Worm (Caenorhabditis elegans) whole organism, L4 larva: Measurements from ENCODE around the gene F49E11.7.

ENCODE experiments used
- D1046.2 ChIP-seq: fragments of 200-800 bp; sonication (Bioruptor generic); IDR thresholded peaks from 2 replicates; pipeline ENCODE4 v1.3.6; 2022; ENCODE audit warnings: missing genetic modification characterization, missing compliant biosample characterization
- F26F4.8 ChIP-seq: fragments of 200-800 bp; sonication (Bioruptor generic); conservative IDR thresholded peaks from 2 replicates; pipeline ENCODE4 v1.3.6; 2022; ENCODE audit warnings: missing genetic modification characterization, missing compliant biosample characterization
- R02D3.7 ChIP-seq: fragments of 150-350 bp; sonication (generic microtip); optimal IDR thresholded peaks from 3 replicates; lab custom pipeline; 2014; ENCODE audit warnings: missing biosample characterization, missing genetic modification characterization
- T20F7.1 ChIP-seq: fragments of 200-800 bp; sonication (Bioruptor generic); optimal IDR thresholded peaks from 2 replicates; lab custom pipeline; 2018; ENCODE audit warnings: mild to moderate bottlenecking, missing genetic modification characterization, missing compliant biosample characterization
- Y75B8A.6 ChIP-seq: fragments of 200-800 bp; sonication (Bioruptor generic); IDR thresholded peaks from 2 replicates; pipeline ENCODE4 v1.3.6; 2022; ENCODE audit warnings: missing genetic modification reagents, missing genetic modification characterization, missing compliant biosample characterization
- ZK337.2 ChIP-seq: fragments of 200-800 bp; sonication (Bioruptor generic); IDR thresholded peaks from 2 replicates; pipeline ENCODE4 v1.3.6; 2022; ENCODE audit warnings: missing genetic modification reagents, missing genetic modification characterization, missing compliant biosample characterization
- aly-2 ChIP-seq: sonication (generic microtip); optimal IDR thresholded peaks from 2 replicates; lab custom pipeline; 2018; ENCODE audit warnings: missing biosample characterization, missing genetic modification characterization
- ama-1 ChIP-seq: fragments of 150-350 bp; optimal IDR thresholded peaks from 2 replicates; lab custom pipeline; 2014; ENCODE audit warnings: inconsistent platforms, mixed read lengths
- arid-1 ChIP-seq: fragments of 200-800 bp; sonication (Bioruptor generic); conservative IDR thresholded peaks from 2 replicates; pipeline ENCODE4 v1.3.6; 2022; ENCODE audit warnings: missing genetic modification reagents, missing genetic modification characterization, missing compliant biosample characterization
- attf-4 ChIP-seq: sonication (generic microtip); optimal IDR thresholded peaks from 3 replicates; lab custom pipeline; 2017; ENCODE audit warnings: missing biosample characterization, missing genetic modification characterization
- ceh-20 ChIP-seq: fragments of 200-800 bp; sonication (Bioruptor generic); IDR thresholded peaks from 2 replicates; pipeline ENCODE4 v1.3.6; 2022; ENCODE audit warnings: missing genetic modification reagents, missing genetic modification characterization, missing compliant biosample characterization
- ceh-28 ChIP-seq: fragments of 150-350 bp; optimal IDR thresholded peaks from 2 replicates; lab custom pipeline; 2014; ENCODE audit warnings: missing biosample characterization, missing genetic modification reagents, missing genetic modification characterization
- ceh-32 ChIP-seq: sonication (generic microtip); optimal IDR thresholded peaks from 2 replicates; lab custom pipeline; 2016; ENCODE audit warnings: mild to moderate bottlenecking, missing genetic modification characterization, missing compliant biosample characterization; ENCODE audit not compliant: poor library complexity
- ceh-82 ChIP-seq: sonication (generic microtip); optimal IDR thresholded peaks from 2 replicates; lab custom pipeline; 2017; ENCODE audit warnings: missing biosample characterization, missing genetic modification characterization
- cey-2 ChIP-seq: sonication (generic microtip); optimal IDR thresholded peaks from 3 replicates; lab custom pipeline; 2017; ENCODE audit warnings: missing genetic modification characterization, mild to moderate bottlenecking, missing compliant biosample characterization, antibody characterized with exemption, borderline replicate concordance; ENCODE audit not compliant: insufficient read depth
- dmd-8 ChIP-seq: fragments of 200-800 bp; sonication (Bioruptor generic); IDR thresholded peaks from 2 replicates; pipeline ENCODE4 v1.3.6; 2022; ENCODE audit warnings: missing genetic modification characterization, missing compliant biosample characterization
- dmd-9 ChIP-seq: fragments of 200-800 bp; sonication (Bioruptor generic); IDR thresholded peaks from 2 replicates; pipeline ENCODE4 v1.3.6; 2022; ENCODE audit warnings: missing genetic modification reagents, missing genetic modification characterization, missing compliant biosample characterization
- dve-1 ChIP-seq: sonication (generic microtip); optimal IDR thresholded peaks from 2 replicates; lab custom pipeline; 2017; ENCODE audit warnings: antibody characterized with exemption, mild to moderate bottlenecking, missing genetic modification characterization, missing compliant biosample characterization; ENCODE audit not compliant: insufficient read depth
- egl-43 ChIP-seq: fragments of 200-800 bp; sonication (Bioruptor generic); IDR thresholded peaks from 2 replicates; pipeline ENCODE4 v1.3.6; 2022; ENCODE audit warnings: missing genetic modification reagents, missing genetic modification characterization, missing compliant biosample characterization
- hlh-11 ChIP-seq: fragments of 200-800 bp; sonication (Bioruptor generic); optimal IDR thresholded peaks from 2 replicates; lab custom pipeline; 2018; ENCODE audit warnings: mild to moderate bottlenecking, missing genetic modification characterization, missing compliant biosample characterization
- hlh-30 ChIP-seq: sonication (generic microtip); optimal IDR thresholded peaks from 2 replicates; lab custom pipeline; 2017; ENCODE audit warnings: antibody characterized with exemption, mild to moderate bottlenecking, missing genetic modification characterization, missing compliant biosample characterization; ENCODE audit not compliant: insufficient read depth
- jun-1 ChIP-seq: fragments of 150-350 bp; optimal IDR thresholded peaks from 2 replicates; lab custom pipeline; 2014; ENCODE audit warnings: missing biosample characterization, missing genetic modification reagents, missing genetic modification characterization
- lin-1 ChIP-seq: fragments of 200-800 bp; sonication (Bioruptor generic); IDR thresholded peaks from 2 replicates; pipeline ENCODE4 v1.3.6; 2022; ENCODE audit warnings: missing genetic modification reagents, missing genetic modification characterization, missing compliant biosample characterization
- lin-13 ChIP-seq: fragments of 150-350 bp; optimal IDR thresholded peaks from 2 replicates; lab custom pipeline; 2014; ENCODE audit warnings: missing biosample characterization, missing genetic modification reagents, missing genetic modification characterization
- lir-3 ChIP-seq: sonication (generic microtip); optimal IDR thresholded peaks from 2 replicates; lab custom pipeline; 2016; ENCODE audit warnings: mild to moderate bottlenecking, missing genetic modification characterization, missing compliant biosample characterization
- mdl-1 ChIP-seq, 2 experiments: fragments of 150-350 bp in 1 of 2; sonication (generic microtip) in 1 of 2; optimal IDR thresholded peaks; 2 replicates each; lab custom pipeline; 2014 to 2017; ENCODE audit warnings: missing biosample characterization in 2 of 2, missing genetic modification characterization in 2 of 2
- mxl-3 ChIP-seq: fragments of 200-800 bp; sonication (Bioruptor generic); optimal IDR thresholded peaks from 2 replicates; lab custom pipeline; 2018; ENCODE audit warnings: mild to moderate bottlenecking, missing genetic modification characterization, missing compliant biosample characterization
- nhr-10 ChIP-seq: fragments of 150-350 bp; optimal IDR thresholded peaks from 2 replicates; lab custom pipeline; 2014; ENCODE audit warnings: missing biosample characterization, missing genetic modification characterization
- nhr-11 ChIP-seq: fragments of 150-350 bp; optimal IDR thresholded peaks from 2 replicates; lab custom pipeline; 2014; ENCODE audit warnings: missing biosample characterization, missing genetic modification characterization
- nhr-25 ChIP-seq: sonication (generic microtip); optimal IDR thresholded peaks from 2 replicates; lab custom pipeline; 2017; ENCODE audit warnings: missing genetic modification characterization, mild to moderate bottlenecking, missing compliant biosample characterization, antibody characterized with exemption, moderate library complexity, borderline replicate concordance; ENCODE audit not compliant: insufficient read depth
- nhr-28 ChIP-seq: fragments of 150-350 bp; optimal IDR thresholded peaks from 2 replicates; lab custom pipeline; 2014; ENCODE audit warnings: missing biosample characterization, missing genetic modification characterization
- nhr-76 ChIP-seq: fragments of 150-350 bp; optimal IDR thresholded peaks from 2 replicates; lab custom pipeline; 2014; ENCODE audit warnings: missing biosample characterization, missing genetic modification characterization
- set-16 ChIP-seq: fragments of 200-800 bp; sonication (Bioruptor generic); IDR thresholded peaks from 2 replicates; pipeline ENCODE4 v1.3.6; 2022; ENCODE audit warnings: missing genetic modification reagents, missing genetic modification characterization, missing compliant biosample characterization
- skn-1 ChIP-seq: fragments of 150-350 bp; optimal IDR thresholded peaks from 2 replicates; lab custom pipeline; 2014; ENCODE audit warnings: missing biosample characterization, missing genetic modification characterization
- snpc-4 ChIP-seq: fragments of 150-350 bp; optimal IDR thresholded peaks from 2 replicates; lab custom pipeline; 2014; ENCODE audit warnings: missing biosample characterization, missing genetic modification characterization
- tag-97 ChIP-seq: fragments of 200-800 bp; sonication (Bioruptor generic); IDR thresholded peaks from 2 replicates; pipeline ENCODE4 v1.3.6; 2022; ENCODE audit warnings: missing genetic modification characterization, missing compliant biosample characterization
- tra-1 ChIP-seq: fragments of 200-800 bp; sonication (Bioruptor generic); IDR thresholded peaks from 2 replicates; pipeline ENCODE4 v1.3.6; 2022; ENCODE audit warnings: missing genetic modification reagents, missing genetic modification characterization, missing compliant biosample characterization
- unc-130 ChIP-seq: sonication (generic microtip); optimal IDR thresholded peaks from 2 replicates; lab custom pipeline; 2016; ENCODE audit warnings: missing genetic modification reagents, missing genetic modification characterization, missing compliant biosample characterization
- unc-39 ChIP-seq: sonication (generic microtip); optimal IDR thresholded peaks from 2 replicates; lab custom pipeline; 2017; ENCODE audit warnings: missing biosample characterization, missing genetic modification characterization
- unc-62 ChIP-seq, 3 experiments: fragments of 150-350 bp in 1 of 3; sonication (generic microtip); optimal IDR thresholded peaks in 2 of 3; peaks in 1 of 3; 1 replicate in 1 of 3; 2 replicates in 2 of 3; lab custom pipeline; 2014 to 2017; ENCODE audit warnings: missing biosample characterization in 3 of 3, missing genetic modification characterization in 3 of 3, missing genetic modification reagents in 3 of 3, missing genotype in 1 of 3
- vab-7 ChIP-seq: fragments of 200-800 bp; sonication (Bioruptor generic); IDR thresholded peaks from 2 replicates; pipeline ENCODE4 v1.3.6; 2022; ENCODE audit warnings: missing genetic modification reagents, missing genetic modification characterization, missing compliant biosample characterization
- zip-11 ChIP-seq: fragments of 200-800 bp; sonication (Bioruptor generic); IDR thresholded peaks from 2 replicates; pipeline ENCODE4 v1.3.6; 2022; ENCODE audit warnings: missing genetic modification characterization, missing compliant biosample characterization
- ztf-11 ChIP-seq: fragments of 150-350 bp; optimal IDR thresholded peaks from 2 replicates; lab custom pipeline; 2014; ENCODE audit warnings: missing biosample characterization, missing genetic modification characterization
- ztf-7 ChIP-seq: fragments of 150-350 bp; optimal IDR thresholded peaks from 2 replicates; lab custom pipeline; 2014; ENCODE audit warnings: missing biosample characterization, missing genetic modification characterization

F49E11.7 gene

DNA sequence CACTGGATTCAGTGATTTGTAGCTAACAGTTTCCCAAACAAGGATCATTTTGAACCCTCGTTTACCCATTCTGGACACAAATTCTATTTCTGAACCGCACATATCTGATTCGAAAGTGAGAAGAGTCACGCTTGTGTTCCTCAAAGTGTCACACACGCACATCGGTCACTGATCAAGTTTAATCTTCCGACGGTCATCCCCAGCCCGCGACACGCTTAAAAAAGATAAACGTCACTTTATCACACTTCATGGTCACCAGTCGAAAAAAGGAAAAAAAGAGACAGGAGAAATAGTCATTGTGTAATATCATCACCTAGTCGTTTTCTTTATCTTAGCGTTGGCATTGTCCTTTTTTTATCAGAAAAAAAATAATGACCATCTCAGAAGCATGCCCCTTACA, 25.0 kb downstream of the F49E11.7 start (continued):
- TF ChIP-seq ama-1 (no peak), skn-1 (no peak)
- TF ChIP-seq, all 104 proteins: peak for 12

DNA sequence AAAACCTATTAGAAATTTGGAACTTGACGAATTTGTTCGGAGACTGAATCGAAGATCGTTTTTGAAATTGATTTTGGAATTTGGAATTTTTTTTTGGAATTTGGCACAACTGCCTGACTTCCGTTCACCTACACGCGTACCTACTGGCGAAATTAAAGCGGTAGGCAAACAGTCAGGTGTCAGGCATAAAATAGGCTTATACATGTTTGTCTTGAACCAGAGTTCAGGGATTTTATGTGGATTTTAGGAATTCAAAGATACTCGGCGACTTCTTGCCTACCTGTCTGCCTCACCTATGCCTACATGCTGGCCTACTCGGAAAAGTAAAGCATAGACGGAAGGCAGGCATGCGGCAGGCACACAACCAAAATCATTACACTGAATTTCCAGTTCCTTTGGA, 25.7 kb downstream of the F49E11.7 start:
- TF ChIP-seq unc-62 (GFP tag; optimal IDR thresholded peaks at IDR 0.05 in 1 of 2; lab: Kevin White, UChicago) (peak in 1 of 2 experiments; percentile 96), unc-62 (tag; optimal IDR thresholded peaks at IDR 0.05; lab: Kevin White, UChicago) (no peak), nhr-25 (no peak), vab-7 (0 out of 2 replicates have a peak, but pooled peaks have one; percentile 7)

DNA sequence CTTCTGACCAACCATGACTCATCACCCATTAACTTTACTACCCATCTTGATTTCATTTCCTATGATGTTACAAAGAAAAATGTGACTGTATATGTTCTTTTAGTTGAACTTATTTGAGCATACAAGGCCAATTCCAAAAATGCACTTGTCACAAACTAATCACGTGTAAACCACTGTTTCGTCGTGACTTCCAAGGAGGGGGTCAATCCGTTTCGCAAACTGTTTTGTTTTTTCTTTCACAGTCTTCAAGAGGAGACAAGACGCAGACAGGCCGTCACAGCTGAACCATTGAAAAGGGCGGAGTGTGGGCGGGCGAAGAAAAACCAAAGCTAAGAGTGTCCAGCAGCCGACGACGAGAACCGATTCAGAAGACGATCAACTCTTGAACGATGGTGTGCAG, 26.5 kb downstream of the F49E11.7 start, which contains the start of gene C39E9.8:
TSS of gene C39E9.8 (plus strand) at position 328 of the 400 bp plus-strand sequence.
- no peak for TF ChIP-seq tra-1 (GFP tag; lab: Robert Waterston, UW)
- TF ChIP-seq dmd-8: no peak
- no peak for TF ChIP-seq attf-4 (tag; lab: Kevin White, UChicago)
- TF ChIP-seq dve-1: peak; percentile 21
- no peak for TF ChIP-seq aly-2 (tag; lab: Kevin White, UChicago)
- TF ChIP-seq set-16 (GFP tag; lab: Robert Waterston, UW): no peak
- TF ChIP-seq ceh-20: no peak
- no peak for TF ChIP-seq snpc-4 (tag; lab: Kevin White, UChicago)
- no peak for TF ChIP-seq jun-1 (tag; lab: Kevin White, UChicago)
- no peak for TF ChIP-seq lin-1 (GFP tag; lab: Robert Waterston, UW)
- TF ChIP-seq ZK337.2: no peak
- peak; percentile 55 for TF ChIP-seq hlh-30 (tag; lab: Kevin White, UChicago)
- TF ChIP-seq hlh-11 (tag; lab: Kevin White, UChicago): peak; percentile 67
- no peak for TF ChIP-seq F26F4.8 (GFP tag; lab: Robert Waterston, UW)
- TF ChIP-seq Y75B8A.6 (GFP tag; lab: Robert Waterston, UW): no peak
- peak; percentile 76 for TF ChIP-seq nhr-28 (tag; lab: Kevin White, UChicago)
- peak; percentile 80 for TF ChIP-seq cey-2
- peak in 1 of 2 experiments; percentile 28 for TF ChIP-seq mdl-1 (tag; optimal IDR thresholded peaks at IDR 0.05; lab: Kevin White, UChicago)
- no peak for TF ChIP-seq zip-11 (GFP tag; lab: Robert Waterston, UW)
- no peak for TF ChIP-seq egl-43 (GFP tag; lab: Robert Waterston, UW)
- TF ChIP-seq nhr-10 (tag; lab: Kevin White, UChicago): no peak
- no peak for TF ChIP-seq R02D3.7 (tag; lab: Kevin White, UChicago)
- TF ChIP-seq ceh-32: no peak
- TF ChIP-seq ztf-7: no peak
- TF ChIP-seq nhr-25: no peak
- TF ChIP-seq tag-97 (GFP tag; lab: Robert Waterston, UW): no peak
- TF ChIP-seq ceh-82 (tag; lab: Kevin White, UChicago): no peak
- no peak for TF ChIP-seq dmd-9 (GFP tag; lab: Robert Waterston, UW)
- TF ChIP-seq ztf-11: no peak
- TF ChIP-seq unc-130 (GFP tag; lab: Kevin White, UChicago): no peak
- TF ChIP-seq lin-13 (GFP tag; lab: Kevin White, UChicago): no peak
- TF ChIP-seq vab-7: no peak
- TF ChIP-seq ceh-28 (tag; lab: Kevin White, UChicago): no peak
- no peak for TF ChIP-seq unc-39 (tag; lab: Kevin White, UChicago)
- no peak for TF ChIP-seq nhr-76 (tag; lab: Kevin White, UChicago)
- no peak for TF ChIP-seq nhr-11
- no peak for TF ChIP-seq T20F7.1 (GFP tag; lab: Kevin White, UChicago)
- TF ChIP-seq mxl-3 (GFP tag; lab: Kevin White, UChicago): peak; percentile 60
- TF ChIP-seq arid-1 (GFP tag; lab: Robert Waterston, UW): no peak
- TF ChIP-seq D1046.2 (GFP tag; lab: Robert Waterston, UW): no peak
- no peak for TF ChIP-seq lir-3
